Worm (Caenorhabditis elegans): ENCODE measurements around the gene pigk-1.

pigk-1 gene

DNA sequence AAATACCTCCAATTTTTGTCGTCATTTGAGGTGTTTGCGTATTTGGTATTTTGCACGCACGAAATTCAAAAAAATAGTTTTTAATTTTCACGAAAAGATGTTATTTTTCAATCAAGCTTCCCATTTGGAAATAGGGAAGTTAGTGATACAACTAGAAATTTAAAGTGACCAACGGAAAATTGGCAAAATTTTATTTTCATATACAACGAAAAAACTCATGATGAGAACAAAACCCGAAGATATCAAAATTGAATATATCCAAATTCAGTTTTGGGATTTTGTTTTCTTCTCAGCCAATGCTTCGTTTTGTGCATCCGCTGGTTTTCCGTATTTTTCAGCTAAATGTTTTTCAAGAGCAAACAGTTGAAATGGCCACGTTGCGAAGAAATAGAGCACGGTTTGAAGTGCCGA lies 36.1 kb upstream of the pigk-1 start:
- TF ChIP-seq tbx-11 (GFP tag; IDR thresholded peaks at IDR 0.05), result no peak
- no peak for TF ChIP-seq ceh-36 (tag; optimal IDR thresholded peaks at IDR 0.05)
- no peak for TF ChIP-seq aly-1 (tag; optimal IDR thresholded peaks at IDR 0.05)
- no peak for TF ChIP-seq F13C5.2 (tag; optimal IDR thresholded peaks at IDR 0.05)
- no peak for TF ChIP-seq ceh-13 (GFP tag; optimal IDR thresholded peaks at IDR 0.05)
- TF ChIP-seq sea-1 (GFP tag; conservative IDR thresholded peaks at IDR 0.05), result no peak
- TF ChIP-seq hmg-4 (GFP tag; optimal IDR thresholded peaks at IDR 0.05), result no peak
- no peak for TF ChIP-seq flt-1 (GFP tag; IDR thresholded peaks at IDR 0.05)
- TF ChIP-seq B0310.2 (tag; optimal IDR thresholded peaks at IDR 0.05), result no peak
- TF ChIP-seq scrt-1 (GFP tag; IDR thresholded peaks at IDR 0.05), result no peak
- TF ChIP-seq ama-1 (optimal IDR thresholded peaks at IDR 0.05), result no peak
- TF ChIP-seq tra-4 (tag; optimal IDR thresholded peaks at IDR 0.05), result no peak
- no peak for TF ChIP-seq hnd-1 (tag; optimal IDR thresholded peaks at IDR 0.05)

DNA sequence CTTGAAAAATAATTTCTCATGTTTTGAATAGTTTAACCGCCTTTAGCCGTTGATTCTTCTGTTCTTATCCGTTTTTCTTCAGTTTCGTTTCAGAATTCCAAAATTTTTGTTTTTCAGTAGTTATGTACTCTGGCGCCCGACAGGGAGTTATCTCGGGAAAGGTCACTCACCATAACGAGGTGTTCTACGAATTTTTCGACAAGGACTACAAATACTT lies 33.3 kb upstream of the pigk-1 start, which contains the start of gene F01G4.4:
TSS of gene F01G4.4 (plus strand) at position 118 of the 217 bp plus-strand sequence.
- TF ChIP-seq hmbx-1 (tag; optimal IDR thresholded peaks at IDR 0.05) (no peak), tbx-37 (GFP tag; conservative IDR thresholded peaks at IDR 0.05) (no peak), aly-1 (tag; optimal IDR thresholded peaks at IDR 0.05) (no peak), B0310.2 (tag; optimal IDR thresholded peaks at IDR 0.05) (no peak), hmg-4 (GFP tag; optimal IDR thresholded peaks at IDR 0.05) (no peak), flt-1 (GFP tag; IDR thresholded peaks at IDR 0.05) (no peak), tra-4 (tag; optimal IDR thresholded peaks at IDR 0.05) (no peak), pes-1 (GFP tag; IDR thresholded peaks at IDR 0.05) (no peak), ceh-13 (GFP tag; optimal IDR thresholded peaks at IDR 0.05) (no peak), ceh-36 (tag; optimal IDR thresholded peaks at IDR 0.05) (no peak), F13C5.2 (tag; optimal IDR thresholded peaks at IDR 0.05) (no peak)

DNA sequence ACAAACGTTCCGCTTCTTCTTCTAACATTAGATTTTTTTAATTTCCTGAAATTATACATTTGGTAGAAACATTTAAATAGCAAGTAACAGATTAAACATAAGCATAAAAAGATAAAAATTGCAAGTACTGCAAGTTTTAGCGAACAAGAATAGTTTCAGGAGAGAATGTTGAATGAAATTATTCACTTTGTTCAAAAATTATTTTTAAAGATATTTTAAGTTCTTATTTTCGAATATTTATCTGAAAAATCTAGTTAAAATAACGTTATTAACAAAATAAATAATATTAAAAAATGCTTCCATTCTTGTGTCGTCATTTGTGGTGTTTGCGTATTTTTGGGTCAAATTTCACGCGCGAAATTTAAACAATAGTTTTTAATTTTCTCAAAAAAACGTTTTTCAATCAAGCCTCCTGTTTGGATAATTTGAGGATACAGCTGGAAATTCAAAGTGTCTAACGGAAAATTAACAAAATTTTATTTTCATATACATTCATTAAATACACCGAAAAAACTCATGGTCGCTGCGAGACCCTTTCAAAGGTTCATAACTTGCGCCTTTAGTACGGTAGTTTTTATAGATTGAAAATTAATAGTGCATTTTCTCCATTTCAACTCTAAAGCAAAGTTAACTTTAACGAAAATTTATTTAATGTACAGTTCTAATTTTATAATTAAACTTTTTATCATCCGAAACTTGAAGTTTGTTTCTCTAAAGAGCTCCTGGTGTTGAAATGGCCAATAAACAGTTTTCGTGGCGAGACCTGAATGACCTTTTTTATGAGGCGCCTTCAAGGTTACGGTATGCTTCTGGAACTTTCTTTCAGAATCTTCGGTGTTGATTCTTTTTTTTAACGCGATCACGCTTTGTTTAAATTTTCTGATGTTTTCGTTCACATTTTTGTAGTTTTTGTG lies 32.8 kb upstream of the pigk-1 start, which contains the start of gene skih-2:
TSS of gene skih-2 (minus strand) at position 51 of the 914 bp plus-strand sequence.
- TF ChIP-seq tbx-37 (GFP tag; conservative IDR thresholded peaks at IDR 0.05) (no peak), F13C5.2 (tag; optimal IDR thresholded peaks at IDR 0.05) (no peak), B0310.2 (tag; optimal IDR thresholded peaks at IDR 0.05) (no peak), pes-1 (GFP tag; IDR thresholded peaks at IDR 0.05) (no peak), scrt-1 (GFP tag; IDR thresholded peaks at IDR 0.05) (no peak), sea-1 (GFP tag; conservative IDR thresholded peaks at IDR 0.05) (no peak), hmg-4 (GFP tag; optimal IDR thresholded peaks at IDR 0.05) (no peak), aly-1 (tag; optimal IDR thresholded peaks at IDR 0.05) (no peak), hnd-1 (tag; optimal IDR thresholded peaks at IDR 0.05) (no peak), ceh-13 (GFP tag; optimal IDR thresholded peaks at IDR 0.05) (no peak), tra-4 (tag; optimal IDR thresholded peaks at IDR 0.05) (no peak), hmbx-1 (tag; optimal IDR thresholded peaks at IDR 0.05) (no peak)

DNA sequence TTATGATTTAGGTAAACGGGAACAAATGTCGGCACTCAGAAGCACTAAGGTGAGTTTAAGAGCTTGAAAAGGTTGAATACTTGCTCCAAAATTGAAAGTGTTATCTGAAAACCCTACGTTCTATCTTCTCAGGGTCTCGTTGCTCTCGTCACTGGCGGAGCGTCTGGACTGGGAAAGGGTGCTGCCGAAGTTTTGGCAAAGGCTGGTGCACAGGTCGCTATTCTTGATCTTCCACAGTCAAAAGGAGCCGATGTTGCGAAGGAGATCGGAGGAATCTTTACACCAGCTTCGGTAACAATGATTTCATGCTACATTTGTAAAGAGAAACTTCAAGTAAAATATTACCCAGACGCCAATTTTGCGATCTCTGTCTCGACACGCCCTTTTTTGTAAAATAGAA lies 21.4 kb upstream of the pigk-1 start, which contains the start of gene ard-1:
TSS of gene ard-1 (plus strand) at position 12 of the 400 bp plus-strand sequence.
- no peak for TF ChIP-seq ceh-13 (GFP tag; optimal IDR thresholded peaks at IDR 0.05)
- TF ChIP-seq tbx-11 (GFP tag; IDR thresholded peaks at IDR 0.05), result no peak
- TF ChIP-seq hmg-4 (GFP tag; optimal IDR thresholded peaks at IDR 0.05), result no peak
- peak; percentile 63 for TF ChIP-seq B0310.2 (tag; optimal IDR thresholded peaks at IDR 0.05)
- no peak for TF ChIP-seq scrt-1 (GFP tag; IDR thresholded peaks at IDR 0.05)
- no peak for TF ChIP-seq tbx-37 (GFP tag; conservative IDR thresholded peaks at IDR 0.05)
- no peak for TF ChIP-seq ceh-36 (tag; optimal IDR thresholded peaks at IDR 0.05)
- TF ChIP-seq tra-4 (tag; optimal IDR thresholded peaks at IDR 0.05), result no peak
- TF ChIP-seq ama-1 (optimal IDR thresholded peaks at IDR 0.05), result peak; percentile 90

DNA sequence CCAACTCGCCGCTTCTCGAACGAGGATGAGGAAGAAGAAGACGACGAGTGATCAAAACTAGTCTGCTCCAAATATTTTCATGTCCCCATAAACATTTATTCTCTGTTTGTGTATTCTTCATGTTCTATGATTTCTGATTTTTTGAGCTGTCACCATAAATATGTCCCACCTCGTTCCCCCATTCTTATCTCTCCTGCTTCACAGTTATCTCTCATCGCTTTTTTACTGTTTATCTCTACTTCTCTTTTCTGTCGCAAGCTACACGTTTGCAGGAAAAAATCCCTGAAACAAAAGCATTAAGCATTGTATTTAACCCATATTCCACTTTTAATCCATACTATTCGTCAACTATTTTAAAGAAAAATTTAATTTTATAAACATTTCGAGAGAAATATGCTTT lies 21.0 kb upstream of the pigk-1 start:
- TF ChIP-seq F13C5.2 (tag; optimal IDR thresholded peaks at IDR 0.05) (no peak), hnd-1 (tag; optimal IDR thresholded peaks at IDR 0.05) (no peak), pes-1 (GFP tag; IDR thresholded peaks at IDR 0.05) (no peak), tbx-37 (GFP tag; conservative IDR thresholded peaks at IDR 0.05) (no peak), sea-1 (GFP tag; conservative IDR thresholded peaks at IDR 0.05) (no peak), ama-1 (optimal IDR thresholded peaks at IDR 0.05) (no peak)

DNA sequence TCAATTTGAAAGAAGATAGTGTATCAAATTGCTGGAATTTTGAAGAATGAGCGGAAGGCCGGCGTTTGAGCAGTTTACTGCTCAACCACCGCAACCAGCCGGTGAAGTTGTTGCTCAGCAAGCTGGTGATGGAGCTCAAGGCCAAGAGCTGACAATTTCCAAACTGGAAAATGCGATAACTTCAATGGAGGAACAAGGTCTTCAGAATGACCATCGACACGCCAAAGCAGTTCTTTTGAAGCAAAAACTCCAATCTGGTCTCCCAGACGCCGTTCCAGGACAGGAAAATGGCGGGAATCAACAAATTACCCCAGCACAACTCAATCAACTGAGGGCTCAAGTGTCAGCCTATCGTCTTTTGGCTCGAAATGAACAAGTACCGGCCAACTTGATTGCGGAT lies 16.2 kb upstream of the pigk-1 start:
- TF ChIP-seq scrt-1 (GFP tag; IDR thresholded peaks at IDR 0.05) (no peak), tbx-37 (GFP tag; conservative IDR thresholded peaks at IDR 0.05) (no peak), B0310.2 (tag; optimal IDR thresholded peaks at IDR 0.05) (no peak), ceh-36 (tag; optimal IDR thresholded peaks at IDR 0.05) (no peak), ets-7 (tag; optimal IDR thresholded peaks at IDR 0.05) (no peak)

DNA sequence TGAATTAATAATTGTTTCAGACTA lies 16.0 kb upstream of the pigk-1 start, which contains the start of gene swsn-4:
TSS of gene swsn-4 (plus strand) at position 21 of the 24 bp plus-strand sequence.
- TF ChIP-seq tra-4 (tag; optimal IDR thresholded peaks at IDR 0.05) (no peak), ets-7 (tag; optimal IDR thresholded peaks at IDR 0.05) (no peak), tbx-11 (GFP tag; IDR thresholded peaks at IDR 0.05) (no peak), ceh-13 (GFP tag; optimal IDR thresholded peaks at IDR 0.05) (no peak), hnd-1 (tag; optimal IDR thresholded peaks at IDR 0.05) (no peak), hmbx-1 (tag; optimal IDR thresholded peaks at IDR 0.05) (no peak), ama-1 (optimal IDR thresholded peaks at IDR 0.05) (no peak), sea-1 (GFP tag; conservative IDR thresholded peaks at IDR 0.05) (no peak), B0310.2 (tag; optimal IDR thresholded peaks at IDR 0.05) (no peak), pes-1 (GFP tag; IDR thresholded peaks at IDR 0.05) (no peak), aly-1 (tag; optimal IDR thresholded peaks at IDR 0.05) (no peak), scrt-1 (GFP tag; IDR thresholded peaks at IDR 0.05) (no peak)

DNA sequence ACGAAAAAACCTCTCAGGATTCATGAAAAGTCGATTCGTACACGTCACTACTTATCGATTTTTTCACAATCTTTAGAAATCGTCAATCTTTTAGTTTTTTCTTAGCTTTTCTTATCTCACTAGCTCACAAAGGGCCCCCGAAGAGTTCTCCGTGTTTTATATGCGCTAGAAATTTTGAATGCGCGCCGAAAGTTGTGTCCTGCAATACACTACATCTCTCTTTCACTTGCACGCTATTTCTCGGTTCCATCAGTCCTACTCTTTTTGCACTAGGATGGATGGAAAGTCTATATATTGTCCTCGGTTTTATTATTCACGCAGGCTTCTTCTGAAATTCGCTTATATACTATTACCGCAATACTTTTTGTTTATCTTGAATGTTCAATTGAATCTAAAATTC lies 15.8 kb upstream of the pigk-1 start:
- TF ChIP-seq tbx-37 (GFP tag; conservative IDR thresholded peaks at IDR 0.05), result no peak
- no peak for TF ChIP-seq ceh-13 (GFP tag; optimal IDR thresholded peaks at IDR 0.05)
- no peak for TF ChIP-seq B0310.2 (tag; optimal IDR thresholded peaks at IDR 0.05)
- TF ChIP-seq scrt-1 (GFP tag; IDR thresholded peaks at IDR 0.05), result no peak
- no peak for TF ChIP-seq tbx-11 (GFP tag; IDR thresholded peaks at IDR 0.05)
- TF ChIP-seq tra-4 (tag; optimal IDR thresholded peaks at IDR 0.05), result no peak
- no peak for TF ChIP-seq flt-1 (GFP tag; IDR thresholded peaks at IDR 0.05)
- TF ChIP-seq F13C5.2 (tag; optimal IDR thresholded peaks at IDR 0.05), result no peak
- no peak for TF ChIP-seq ama-1 (optimal IDR thresholded peaks at IDR 0.05)
- no peak for TF ChIP-seq ets-7 (tag; optimal IDR thresholded peaks at IDR 0.05)
- no peak for TF ChIP-seq ceh-36 (tag; optimal IDR thresholded peaks at IDR 0.05)

All from whole organism, early embryonic.